Worm (Caenorhabditis elegans): ENCODE data around the gene C28D4.5.
A peak's percentile ranks its signal among the peaks of the same experiment; 100 is the strongest.

C28D4.5 gene

DNA sequence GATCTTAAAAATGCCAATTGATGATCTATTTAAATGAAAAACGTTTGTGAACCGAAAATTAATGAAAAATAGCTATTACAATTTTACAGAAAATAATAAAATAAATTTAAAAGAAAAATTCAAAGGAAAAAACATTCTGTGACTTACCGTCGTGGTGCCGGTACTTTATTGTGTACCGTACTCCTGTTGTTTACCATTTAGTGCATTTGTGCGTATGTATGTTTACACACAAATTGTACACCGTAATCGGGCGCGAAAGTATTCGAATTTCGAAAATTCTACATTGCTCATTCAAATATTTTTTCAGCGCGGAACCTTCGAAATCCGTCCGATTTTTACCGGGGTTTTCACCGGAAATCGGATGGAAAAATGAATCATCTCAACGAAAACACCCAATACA is 31.4 kb upstream of the C28D4.5 start, which contains the start of gene T13F2.6:
Gene T13F2.6 (plus strand): TSS at position 306 of the 400 bp plus-strand sequence.
- TF ChIP-seq npax-4 (tag; optimal IDR thresholded peaks at IDR 0.05) (no peak), ceh-45 (GFP tag; IDR thresholded peaks at IDR 0.05) (no peak), ama-1 (optimal IDR thresholded peaks at IDR 0.05) (no peak), pag-3 (tag; optimal IDR thresholded peaks at IDR 0.05; ENCODE audit: borderline replicate concordance) (no peak), rnt-1 (tag; optimal IDR thresholded peaks at IDR 0.05) (no peak), tbx-7 (tag; optimal IDR thresholded peaks at IDR 0.05) (no peak), unc-55 (GFP tag; optimal IDR thresholded peaks at IDR 0.05) (no peak), hlh-8 (tag; optimal IDR thresholded peaks at IDR 0.05) (no peak), pha-2 (tag; optimal IDR thresholded peaks at IDR 0.05) (no peak), F13H6.1 (tag; optimal IDR thresholded peaks at IDR 0.05) (no peak), unc-86 (tag; optimal IDR thresholded peaks at IDR 0.05) (no peak), ceh-2 (tag; optimal IDR thresholded peaks at IDR 0.05) (no peak), che-1 (tag; optimal IDR thresholded peaks at IDR 0.05) (no peak), ztf-16 (tag; optimal IDR thresholded peaks at IDR 0.05) (no peak), ahr-1 (tag; optimal IDR thresholded peaks at IDR 0.05) (no peak), tbx-2 (tag; optimal IDR thresholded peaks at IDR 0.05) (no peak), sdc-2 (tag; optimal IDR thresholded peaks at IDR 0.05) (no peak), K02D7.2 (tag; optimal IDR thresholded peaks at IDR 0.05) (no peak)

ce11 chrIV:9777535-9777934 is 30.9 kb upstream of the C28D4.5 start, which contains the start of gene sna-2:
Gene sna-2 (minus strand): TSS chrIV:9777634.
- TF ChIP-seq ets-4 (tag; optimal IDR thresholded peaks at IDR 0.05) (peak; percentile 66), sox-2 (GFP tag; IDR thresholded peaks at IDR 0.05) (no peak), tbx-2 (tag; optimal IDR thresholded peaks at IDR 0.05) (peak; percentile 45), ztf-16 (tag; optimal IDR thresholded peaks at IDR 0.05) (no peak), ceh-31 (tag; optimal IDR thresholded peaks at IDR 0.05) (peak; percentile 92), ceh-30 (tag; optimal IDR thresholded peaks at IDR 0.05) (no peak), tbx-7 (tag; optimal IDR thresholded peaks at IDR 0.05) (peak; percentile 37), odd-2 (tag; optimal IDR thresholded peaks at IDR 0.05) (no peak), nfya-1 (tag; optimal IDR thresholded peaks at IDR 0.05) (peak; percentile 20), ceh-2 (tag; optimal IDR thresholded peaks at IDR 0.05) (peak; percentile 69), madf-2 (tag; optimal IDR thresholded peaks at IDR 0.05) (no peak), eyg-1 (tag; optimal IDR thresholded peaks at IDR 0.05) (no peak), rnt-1 (tag; optimal IDR thresholded peaks at IDR 0.05) (peak; percentile 50), unc-3 (GFP tag; conservative IDR thresholded peaks at IDR 0.05) (no peak), unc-3 (tag; optimal IDR thresholded peaks at IDR 0.05) (no peak), C38D4.7 (GFP tag; optimal IDR thresholded peaks at IDR 0.05) (no peak), unc-42 (tag; optimal IDR thresholded peaks at IDR 0.05) (peak; percentile 54), fax-1 (tag; optimal IDR thresholded peaks at IDR 0.05) (no peak), C08G9.2 (tag; optimal IDR thresholded peaks at IDR 0.05) (peak; percentile 83), ref-2 (tag; optimal IDR thresholded peaks at IDR 0.05) (no peak), hlh-15 (tag; optimal IDR thresholded peaks at IDR 0.05) (no peak), lim-6 (tag; optimal IDR thresholded peaks at IDR 0.05) (no peak), ttx-3 (tag; optimal IDR thresholded peaks at IDR 0.05) (no peak)

DNA sequence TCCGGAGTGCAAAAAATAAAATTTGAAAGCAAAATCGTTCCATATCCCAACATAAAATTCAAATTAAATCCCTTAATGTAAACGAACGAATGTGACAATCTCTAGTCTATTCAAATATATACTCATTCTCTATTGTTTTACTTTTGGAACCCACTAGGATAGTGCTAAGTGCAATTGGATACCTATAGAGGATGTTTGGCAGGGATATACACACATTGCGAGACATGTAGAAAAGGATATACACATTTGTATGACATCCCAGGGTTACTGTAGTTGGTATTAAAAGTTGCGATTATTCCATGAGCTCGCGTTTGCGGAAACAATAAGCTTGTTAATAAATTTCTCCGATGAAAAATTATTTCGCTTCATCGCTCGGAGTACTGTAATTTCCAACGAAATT is 26.8 kb upstream of the C28D4.5 start:
- TF ChIP-seq ama-1 (optimal IDR thresholded peaks at IDR 0.05) = peak; percentile 88
- peak; percentile 15; the same call in 1 of the 2 replicates for TF ChIP-seq sox-2 (GFP tag; IDR thresholded peaks at IDR 0.05)
- no peak for TF ChIP-seq ref-2 (tag; optimal IDR thresholded peaks at IDR 0.05)
- peak; percentile 3 for TF ChIP-seq pha-2 (tag; optimal IDR thresholded peaks at IDR 0.05)
- peak; percentile 35 for TF ChIP-seq ceh-34 (tag; optimal IDR thresholded peaks at IDR 0.05)

ce11 chrIV:9772096-9772720 is 25.5 kb upstream of the C28D4.5 start, which contains the start of gene cav-1:
Gene cav-1 (plus strand): TSS chrIV:9772510.
- TF ChIP-seq ceh-19 (GFP tag; optimal IDR thresholded peaks at IDR 0.05) (no peak), nfya-1 (tag; optimal IDR thresholded peaks at IDR 0.05) (peak; percentile 58), ama-1 (optimal IDR thresholded peaks at IDR 0.05) (peak; percentile 58), ceh-31 (tag; optimal IDR thresholded peaks at IDR 0.05) (peak; percentile 53), ceh-24 (tag; optimal IDR thresholded peaks at IDR 0.05) (no peak), ref-2 (tag; optimal IDR thresholded peaks at IDR 0.05) (peak; percentile 47), unc-55 (GFP tag; optimal IDR thresholded peaks at IDR 0.05) (peak; percentile 52), ceh-30 (tag; optimal IDR thresholded peaks at IDR 0.05) (no peak), pat-9 (tag; optimal IDR thresholded peaks at IDR 0.05) (no peak), tbx-2 (tag; optimal IDR thresholded peaks at IDR 0.05) (peak; percentile 31)

Data from whole organism, late embryonic.